Fruit fly (Drosophila melanogaster) whole organism, adult: ENCODE data around the gene CG14717.

Experiments
- CG11617 ChIP-seq: fragments of 200-800 bp; sonication (Bioruptor generic); optimal IDR thresholded peaks from 2 replicates; lab custom pipeline; 2017; ENCODE audit warnings: mild to moderate bottlenecking, missing biosample characterization, missing genetic modification reagents, missing genetic modification characterization
- CG12768 ChIP-seq: fragments of 200-800 bp; sonication (Bioruptor generic); optimal IDR thresholded peaks from 2 replicates; lab custom pipeline; 2017; ENCODE audit warnings: missing biosample characterization, missing genetic modification characterization, mild to moderate bottlenecking, moderate library complexity, missing genetic modification reagents
- CG1620 ChIP-seq: fragments of 200-800 bp; sonication (Bioruptor generic); optimal IDR thresholded peaks from 2 replicates; lab custom pipeline; 2016; ENCODE audit warnings: missing biosample characterization, missing genetic modification characterization
- CG33017 ChIP-seq: fragments of 200-800 bp; sonication (Bioruptor generic); optimal IDR thresholded peaks from 2 replicates; lab custom pipeline; 2018; ENCODE audit warnings: missing biosample characterization, mild to moderate bottlenecking, missing genetic modification characterization, moderate library complexity
- CG5204 ChIP-seq: fragments of 200-800 bp; sonication (Bioruptor generic); optimal IDR thresholded peaks from 2 replicates; lab custom pipeline; 2016; ENCODE audit warnings: missing biosample characterization, missing genetic modification characterization
- CG7045 ChIP-seq: fragments of 200-800 bp; sonication (Bioruptor generic); optimal IDR thresholded peaks from 2 replicates; lab custom pipeline; 2017; ENCODE audit warnings: missing biosample characterization, mild to moderate bottlenecking, missing genetic modification characterization
- CG7101 ChIP-seq: fragments of 200-800 bp; sonication (Bioruptor generic); optimal IDR thresholded peaks from 2 replicates; lab custom pipeline; 2018; ENCODE audit warnings: missing biosample characterization, mild to moderate bottlenecking, missing genetic modification characterization, moderate library complexity
- Clk ChIP-seq: fragments of 200-800 bp; sonication (Bioruptor generic); optimal IDR thresholded peaks from 2 replicates; lab custom pipeline; 2017; ENCODE audit warnings: missing biosample characterization, missing genetic modification characterization
- Crg-1 ChIP-seq: fragments of 200-800 bp; sonication (Bioruptor generic); optimal IDR thresholded peaks from 2 replicates; lab custom pipeline; 2016; ENCODE audit warnings: missing biosample characterization, missing genetic modification characterization
- Hr96 ChIP-seq: fragments of 200-800 bp; sonication (Bioruptor generic); optimal IDR thresholded peaks from 2 replicates; lab custom pipeline; 2016; ENCODE audit warnings: missing biosample characterization, missing genetic modification characterization
- Mnt ChIP-seq: fragments of 200-800 bp; sonication (Bioruptor generic); optimal IDR thresholded peaks from 2 replicates; lab custom pipeline; 2016; ENCODE audit warnings: missing biosample characterization, mild to moderate bottlenecking, missing genetic modification characterization
- bab1 ChIP-seq: fragments of 200-800 bp; sonication (Bioruptor generic); optimal IDR thresholded peaks from 3 replicates; lab custom pipeline; 2019; ENCODE audit warnings: missing biosample characterization, mild to moderate bottlenecking, missing genetic modification characterization, moderate library complexity
- cic ChIP-seq: fragments of 200-800 bp; sonication (Bioruptor generic); optimal IDR thresholded peaks from 2 replicates; lab custom pipeline; 2017; ENCODE audit warnings: missing biosample characterization, mild to moderate bottlenecking, missing genetic modification characterization, moderate library complexity
- cnc ChIP-seq, 2 experiments: fragments of >200 bp; optimal IDR thresholded peaks; 2 replicates each; lab custom pipeline; 2017
- kay ChIP-seq: fragments of 200-800 bp; sonication (Bioruptor generic); peaks from one replicate; lab custom pipeline; 2016; ENCODE audit warnings: missing biosample characterization, missing genetic modification characterization, borderline replicate concordance
- ovo ChIP-seq: fragments of 200-800 bp; sonication (Bioruptor generic); optimal IDR thresholded peaks from 2 replicates; lab custom pipeline; 2016; ENCODE audit warnings: missing biosample characterization, missing genetic modification characterization
- pad ChIP-seq: fragments of 200-800 bp; sonication (Bioruptor generic); optimal IDR thresholded peaks from 3 replicates; lab custom pipeline; 2017; ENCODE audit warnings: missing biosample characterization, missing genetic modification characterization, mild to moderate bottlenecking, moderate library complexity, missing genetic modification reagents
- tj ChIP-seq: fragments of 200-800 bp; sonication (Bioruptor generic); optimal IDR thresholded peaks from 3 replicates; lab custom pipeline; 2017; ENCODE audit warnings: missing biosample characterization, mild to moderate bottlenecking, missing genetic modification characterization, moderate library complexity
- toe ChIP-seq: fragments of 200-800 bp; sonication (Bioruptor generic); optimal IDR thresholded peaks from 2 replicates; lab custom pipeline; 2016; ENCODE audit warnings: missing biosample characterization, missing genetic modification characterization

CG14717 gene

DNA sequence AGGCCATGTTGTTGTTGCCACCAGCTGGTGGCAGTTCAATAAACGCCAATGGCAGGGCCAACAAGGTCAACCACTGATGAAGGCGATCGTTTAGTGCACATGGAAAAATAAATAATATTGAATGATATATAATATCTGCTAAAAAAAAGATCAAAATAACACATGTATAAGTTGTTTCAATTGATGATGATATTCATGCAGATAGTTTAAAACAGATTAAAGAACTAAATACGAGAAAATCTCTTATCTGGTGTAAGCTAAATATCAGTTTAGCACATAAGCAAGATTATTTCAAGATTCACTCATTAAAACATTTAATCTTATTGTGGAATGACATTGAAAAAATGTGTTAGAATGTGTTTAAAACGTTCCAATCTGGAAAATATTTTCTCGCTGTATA is 32.9 kb upstream of the CG14717 start:
- TF ChIP-seq pad (GFP tag; lab: Kevin White, UChicago), result no peak

DNA sequence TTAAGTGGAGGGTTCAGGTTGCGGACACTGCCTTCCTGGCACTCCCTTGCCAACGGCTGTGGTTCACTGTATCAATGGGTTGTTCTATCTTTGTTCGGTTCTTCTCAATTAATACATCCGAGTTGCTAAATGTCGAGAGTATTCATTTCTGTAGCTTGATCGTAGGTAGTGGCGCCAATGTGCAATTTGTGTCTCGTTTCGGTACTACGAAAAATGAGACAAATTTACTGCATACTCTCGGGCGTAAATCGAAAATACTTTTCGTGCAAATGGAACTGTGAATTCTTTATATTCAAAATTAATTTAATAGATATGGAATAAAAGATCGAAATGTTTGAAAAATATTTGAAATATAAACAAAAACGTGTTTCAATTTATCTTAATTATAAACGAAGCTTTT is 30.8 kb upstream of the CG14717 start:
- TF ChIP-seq CG11617 (GFP tag; lab: Kevin White, UChicago) (no peak), Mnt (GFP tag; lab: Kevin White, UChicago) (no peak), cnc (optimal IDR thresholded peaks at IDR 0.05; lab: Kevin White, UChicago) (no peak), bab1 (peak; percentile 47), Hr96 (GFP tag; lab: Kevin White, UChicago) (no peak), CG7045 (GFP tag; lab: Kevin White, UChicago) (no peak), kay (GFP tag; lab: Kevin White, UChicago) (no peak), CG1620 (GFP tag; lab: Kevin White, UChicago) (no peak), CG5204 (GFP tag; lab: Kevin White, UChicago) (no peak)

- TF ChIP-seq kay (GFP tag; lab: Kevin White, UChicago), result peak; percentile 88
- peak; percentile 25 for TF ChIP-seq CG12768 (GFP tag; lab: Kevin White, UChicago)
- peak; percentile 11 for TF ChIP-seq Mnt (GFP tag; lab: Kevin White, UChicago)
- TF ChIP-seq CG7045 (GFP tag; lab: Kevin White, UChicago), result peak; percentile 8
- TF ChIP-seq CG1620 (GFP tag; lab: Kevin White, UChicago), result no peak
- peak; percentile 53 for TF ChIP-seq cic (GFP tag; lab: Kevin White, UChicago)
- no peak for TF ChIP-seq cnc (optimal IDR thresholded peaks at IDR 0.05; lab: Kevin White, UChicago)
Observed at dm6 chr3R:11665925-11666687, 30.2 kb upstream of the CG14717 start.

DNA sequence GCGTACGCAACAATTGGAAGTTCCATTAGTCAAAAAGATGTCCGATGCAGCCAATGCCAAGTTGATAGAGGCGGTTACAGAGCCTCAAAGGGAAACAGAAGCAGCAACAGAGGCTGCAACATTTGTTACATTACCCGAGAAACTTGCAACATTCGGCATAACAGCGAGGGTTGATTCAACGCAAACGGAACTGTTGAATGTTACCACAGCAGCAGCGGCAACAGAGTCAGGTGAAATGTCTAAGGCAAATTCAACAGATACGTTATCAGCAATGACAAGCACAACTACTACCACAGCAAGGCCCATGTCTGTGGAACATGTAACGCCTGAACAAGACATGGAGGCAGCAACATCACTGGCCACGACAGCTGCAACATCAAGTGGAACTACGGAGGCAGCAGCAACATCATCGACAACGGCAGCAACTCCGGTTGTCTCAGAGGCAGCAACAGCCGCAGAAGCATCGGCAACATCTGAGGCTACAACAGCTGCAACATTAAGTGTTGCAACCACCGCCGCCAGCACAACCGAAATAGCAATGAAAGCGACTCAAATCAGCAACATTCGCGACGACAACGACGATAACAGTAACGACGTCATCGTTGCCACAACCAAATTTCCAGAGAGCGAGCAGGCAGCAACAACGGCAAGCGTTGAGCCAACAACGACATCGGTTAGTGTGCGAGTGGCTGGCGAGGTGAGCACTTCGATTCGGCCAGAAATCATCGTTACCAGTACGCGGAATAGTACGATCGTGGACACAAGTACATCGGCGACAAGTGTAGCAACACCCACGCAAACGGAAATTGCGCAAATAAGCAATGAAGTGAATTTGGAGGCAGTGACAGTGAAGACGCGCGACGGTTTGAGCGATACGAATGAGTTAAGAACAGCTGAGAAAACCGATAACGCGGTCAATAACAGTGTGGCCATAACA is 27.0 kb upstream of the CG14717 start:
- TF ChIP-seq bab1 (peak; percentile 2), Mnt (GFP tag; lab: Kevin White, UChicago) (no peak)

DNA sequence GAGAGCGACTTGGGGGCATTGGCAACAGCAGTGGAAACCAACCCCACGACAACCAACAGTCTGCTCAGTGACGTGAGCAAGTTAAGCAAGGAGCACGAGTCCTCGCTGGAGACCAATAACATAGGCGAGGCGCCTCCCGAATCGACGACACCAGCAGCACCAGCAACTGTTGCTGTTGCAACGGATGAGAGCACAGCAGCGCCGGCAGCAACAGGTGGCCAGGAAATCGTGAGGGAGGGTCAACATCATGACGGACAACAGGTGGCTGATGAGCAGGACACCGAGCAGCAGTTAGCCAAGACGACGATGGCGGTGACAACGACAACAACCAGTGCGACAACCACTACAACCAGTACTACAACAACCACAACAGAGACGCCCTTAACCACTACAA is 26.4 kb upstream of the CG14717 start:
- TF ChIP-seq Crg-1 (GFP tag; lab: Kevin White, UChicago) (no peak), toe (GFP tag; lab: Kevin White, UChicago) (no peak), tj (no peak)

dm6 chr3R:11670888-11671287 is 25.4 kb upstream of the CG14717 start:
- TF ChIP-seq kay (GFP tag; lab: Kevin White, UChicago), result no peak
- no peak for TF ChIP-seq CG1620 (GFP tag; lab: Kevin White, UChicago)
- no peak for TF ChIP-seq pad (GFP tag; lab: Kevin White, UChicago)
- no peak for TF ChIP-seq CG11617 (GFP tag; lab: Kevin White, UChicago)
- TF ChIP-seq Crg-1 (GFP tag; lab: Kevin White, UChicago), result no peak
- TF ChIP-seq Clk (GFP tag; lab: Kevin White, UChicago), result no peak
- TF ChIP-seq Hr96 (GFP tag; lab: Kevin White, UChicago), result no peak

DNA sequence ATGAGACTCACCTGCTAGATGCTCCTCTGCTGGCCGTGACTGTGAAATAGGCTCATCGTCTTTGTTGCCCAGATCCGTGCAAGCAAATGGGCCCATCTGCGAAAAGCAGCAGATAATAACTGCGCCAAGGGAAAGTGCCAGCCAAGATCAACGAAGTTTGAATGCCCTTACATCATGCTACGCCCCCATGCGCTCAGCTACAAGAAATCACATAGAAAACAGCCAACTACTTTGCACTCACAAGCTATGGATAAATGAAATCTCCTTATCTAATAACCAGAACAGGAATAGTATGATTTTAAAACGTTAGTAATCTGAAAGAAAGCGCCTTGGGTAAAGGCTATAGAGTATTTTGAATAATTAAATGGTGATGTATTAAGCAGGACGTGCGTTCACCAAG is 24.5 kb upstream of the CG14717 start:
- no peak for TF ChIP-seq cic (GFP tag; lab: Kevin White, UChicago)
- TF ChIP-seq CG11617 (GFP tag; lab: Kevin White, UChicago), result no peak
- TF ChIP-seq Hr96 (GFP tag; lab: Kevin White, UChicago), result no peak
- no peak for TF ChIP-seq pad (GFP tag; lab: Kevin White, UChicago)
- TF ChIP-seq CG7045 (GFP tag; lab: Kevin White, UChicago), result no peak
- no peak for TF ChIP-seq ovo (GFP tag; lab: Kevin White, UChicago)
- TF ChIP-seq tj, result no peak
- no peak for TF ChIP-seq CG7101
- no peak for TF ChIP-seq cnc (optimal IDR thresholded peaks at IDR 0.05; lab: Kevin White, UChicago)
- no peak for TF ChIP-seq kay (GFP tag; lab: Kevin White, UChicago)
- TF ChIP-seq CG12768 (GFP tag; lab: Kevin White, UChicago), result no peak
- TF ChIP-seq Mnt (GFP tag; lab: Kevin White, UChicago), result no peak
- no peak for TF ChIP-seq toe (GFP tag; lab: Kevin White, UChicago)
- TF ChIP-seq Clk (GFP tag; lab: Kevin White, UChicago), result no peak
- no peak for TF ChIP-seq CG5204 (GFP tag; lab: Kevin White, UChicago)
- no peak for TF ChIP-seq CG33017 (tag; lab: Kevin White, UChicago)
- TF ChIP-seq bab1, result no peak
